Worm (Caenorhabditis elegans): ENCODE data around the gene clec-262.

- no peak for TF ChIP-seq ama-1 (optimal IDR thresholded peaks at IDR 0.05)
- no peak for TF ChIP-seq hnd-1 (tag; optimal IDR thresholded peaks at IDR 0.05)
- no peak for TF ChIP-seq hmg-4 (GFP tag; optimal IDR thresholded peaks at IDR 0.05)
- no peak for TF ChIP-seq tra-4 (tag; optimal IDR thresholded peaks at IDR 0.05)
- TF ChIP-seq ceh-13 (GFP tag; optimal IDR thresholded peaks at IDR 0.05) = no peak
- no peak for TF ChIP-seq flt-1 (GFP tag; IDR thresholded peaks at IDR 0.05)
- TF ChIP-seq tbx-11 (GFP tag; IDR thresholded peaks at IDR 0.05) = no peak
- TF ChIP-seq aly-1 (tag; optimal IDR thresholded peaks at IDR 0.05) = no peak
- TF ChIP-seq scrt-1 (GFP tag; IDR thresholded peaks at IDR 0.05) = no peak
- TF ChIP-seq B0310.2 (tag; optimal IDR thresholded peaks at IDR 0.05) = no peak
- TF ChIP-seq ceh-36 (tag; optimal IDR thresholded peaks at IDR 0.05) = no peak
Measured at ce11 chrV:20356472-20356871, 44.9 kb downstream of the clec-262 start, which contains the start of gene grd-11.

All from whole organism, early embryonic.